Fruit fly (Drosophila melanogaster) whole organism, embryonic: ENCODE data around the gene ssp5.

Experiments used
- Adf1 ChIP-seq: fragments of 200-800 bp; sonication (Bioruptor generic); IDR thresholded peaks from 2 replicates; pipeline ENCODE4 v1.3.6; 2022; ENCODE audit warnings: missing biosample characterization, missing genetic modification characterization
- Blimp-1 ChIP-seq: fragments of 200-800 bp; sonication (Bioruptor generic); optimal IDR thresholded peaks from 3 replicates; lab custom pipeline; 2018; ENCODE audit warnings: missing biosample characterization, missing genetic modification characterization, mild to moderate bottlenecking, moderate library complexity, missing genetic modification reagents
- CG1024 ChIP-seq: fragments of 200-800 bp; sonication (Bioruptor generic); IDR thresholded peaks from 2 replicates; pipeline ENCODE4 v1.3.6; 2022; ENCODE audit warnings: missing biosample characterization, missing genetic modification characterization
- CG10267 ChIP-seq: fragments of 200-800 bp; sonication (Bioruptor generic); optimal IDR thresholded peaks from 2 replicates; lab custom pipeline; 2018; ENCODE audit warnings: missing biosample characterization, mild to moderate bottlenecking, missing genetic modification characterization, moderate library complexity
- CG10274 ChIP-seq: fragments of 200-800 bp; sonication (Bioruptor generic); optimal IDR thresholded peaks from 3 replicates; lab custom pipeline; 2017; ENCODE audit warnings: missing biosample characterization, mild to moderate bottlenecking, missing genetic modification characterization
- CG10321 ChIP-seq: fragments of 200-800 bp; sonication (Bioruptor generic); IDR thresholded peaks from 2 replicates; pipeline ENCODE4 v1.3.6; 2022; ENCODE audit warnings: missing biosample characterization, missing genetic modification characterization
- CG11085 ChIP-seq: fragments of 200-800 bp; sonication (Bioruptor generic); IDR thresholded peaks from 2 replicates; pipeline ENCODE4 v1.3.6; 2022; ENCODE audit warnings: missing biosample characterization, missing genetic modification characterization
- CG11398 ChIP-seq: fragments of 200-800 bp; sonication (Bioruptor generic); optimal IDR thresholded peaks from 2 replicates; lab custom pipeline; 2016; ENCODE audit warnings: missing biosample characterization, missing genetic modification characterization
- CG12071 ChIP-seq: fragments of 200-800 bp; sonication (Bioruptor generic); optimal IDR thresholded peaks from 3 replicates; lab custom pipeline; 2018; ENCODE audit warnings: missing biosample characterization, mild to moderate bottlenecking, missing genetic modification characterization
- CG12155 ChIP-seq: fragments of 200-800 bp; sonication (Bioruptor generic); optimal IDR thresholded peaks from 3 replicates; lab custom pipeline; 2016; ENCODE audit warnings: missing biosample characterization, missing genetic modification characterization
- CG14050 ChIP-seq: fragments of 200-800 bp; sonication (Bioruptor generic); IDR thresholded peaks from 3 replicates; pipeline ENCODE4 v1.3.6; 2022; ENCODE audit warnings: missing biosample characterization, missing genetic modification characterization
- CG15514 ChIP-seq: fragments of 200-800 bp; sonication (Bioruptor generic); optimal IDR thresholded peaks from 3 replicates; lab custom pipeline; 2017; ENCODE audit warnings: missing biosample characterization, missing genetic modification characterization, mild to moderate bottlenecking, moderate library complexity, missing genetic modification reagents
- CG1603 ChIP-seq: fragments of 200-800 bp; sonication (Bioruptor generic); optimal IDR thresholded peaks from 2 replicates; lab custom pipeline; 2019; ENCODE audit warnings: missing biosample characterization, mild to moderate bottlenecking, missing genetic modification characterization, moderate library complexity
- CG1647 ChIP-seq: fragments of 200-800 bp; sonication (Bioruptor generic); optimal IDR thresholded peaks from 3 replicates; lab custom pipeline; 2016; ENCODE audit warnings: missing biosample characterization, missing genetic modification characterization
- CG18262 ChIP-seq: fragments of 200-800 bp; optimal IDR thresholded peaks from 3 replicates; lab custom pipeline; 2019; ENCODE audit warnings: missing biosample characterization, mild to moderate bottlenecking, missing genetic modification characterization, moderate library complexity
- CG31441 ChIP-seq: fragments of 200-800 bp; sonication (Bioruptor generic); IDR thresholded peaks from 2 replicates; pipeline ENCODE4 v1.3.6; 2022; ENCODE audit warnings: missing biosample characterization, missing genetic modification characterization
- CG4328 ChIP-seq: fragments of 200-800 bp; sonication (Bioruptor generic); optimal IDR thresholded peaks from 3 replicates; lab custom pipeline; 2017; ENCODE audit warnings: missing biosample characterization, missing genetic modification reagents, missing genetic modification characterization
- CG6683 ChIP-seq: fragments of 200-800 bp; sonication (Bioruptor generic); optimal IDR thresholded peaks from 2 replicates; lab custom pipeline; 2017; ENCODE audit warnings: missing biosample characterization, mild to moderate bottlenecking, missing genetic modification characterization, missing genetic modification reagents
- CG7556 ChIP-seq: fragments of 200-800 bp; sonication (Bioruptor generic); optimal IDR thresholded peaks from 2 replicates; lab custom pipeline; 2017; ENCODE audit warnings: missing biosample characterization, mild to moderate bottlenecking, missing genetic modification characterization
- CG8924 ChIP-seq: fragments of 200-800 bp; optimal IDR thresholded peaks from 3 replicates; lab custom pipeline; 2019; ENCODE audit warnings: missing biosample characterization, mild to moderate bottlenecking, missing genetic modification characterization, moderate library complexity
- CG9797 ChIP-seq: fragments of 200-800 bp; sonication (Bioruptor generic); optimal IDR thresholded peaks from 3 replicates; lab custom pipeline; 2018; ENCODE audit warnings: missing biosample characterization, mild to moderate bottlenecking, missing genetic modification characterization
- Deaf1 ChIP-seq: fragments of 200-800 bp; optimal IDR thresholded peaks from 3 replicates; lab custom pipeline; 2019; ENCODE audit warnings: missing biosample characterization, mild to moderate bottlenecking, missing genetic modification characterization, moderate library complexity
- Dip3 ChIP-seq: fragments of 200-800 bp; sonication (Bioruptor generic); optimal IDR thresholded peaks from 3 replicates; lab custom pipeline; 2016; ENCODE audit warnings: missing biosample characterization, missing genetic modification characterization
- Dp ChIP-seq: fragments of 200-800 bp; sonication (Bioruptor generic); optimal IDR thresholded peaks from 2 replicates; lab custom pipeline; 2018; ENCODE audit warnings: missing biosample characterization, mild to moderate bottlenecking, missing genetic modification characterization, moderate library complexity
- GATAe ChIP-seq: fragments of 200-800 bp; sonication (Bioruptor generic); conservative IDR thresholded peaks from 2 replicates; pipeline ENCODE4 v1.3.6; 2022; ENCODE audit warnings: missing biosample characterization, missing genetic modification characterization
- Kr ChIP-seq: fragments of 200-800 bp; sonication (Bioruptor generic); optimal IDR thresholded peaks from 2 replicates; lab custom pipeline; 2017; ENCODE audit warnings: missing biosample characterization, mild to moderate bottlenecking, missing genetic modification characterization
- Lhr ChIP-seq: fragments of 200-800 bp; sonication (Bioruptor generic); optimal IDR thresholded peaks from 3 replicates; lab custom pipeline; 2017; ENCODE audit warnings: mild to moderate bottlenecking, missing biosample characterization, missing genetic modification reagents, missing genetic modification characterization
- MESR4 ChIP-seq: fragments of 200-800 bp; sonication (Bioruptor generic); optimal IDR thresholded peaks from 2 replicates; lab custom pipeline; 2018; ENCODE audit warnings: missing biosample characterization, mild to moderate bottlenecking, missing genetic modification characterization, moderate library complexity
- NC2α ChIP-seq: fragments of 200-800 bp; sonication (Bioruptor generic); optimal IDR thresholded peaks from 2 replicates; lab custom pipeline; 2016; ENCODE audit warnings: missing biosample characterization, missing genetic modification characterization
- NFAT ChIP-seq: fragments of 200-800 bp; sonication (Bioruptor generic); IDR thresholded peaks from 2 replicates; pipeline ENCODE4 v1.3.6; 2022; ENCODE audit warnings: missing biosample characterization, missing genetic modification characterization
- NK7.1 ChIP-seq: fragments of 200-800 bp; sonication (Bioruptor generic); optimal IDR thresholded peaks from 3 replicates; lab custom pipeline; 2016; ENCODE audit warnings: missing biosample characterization, missing genetic modification characterization
- Nf-YC ChIP-seq: fragments of 200-800 bp; optimal IDR thresholded peaks from 3 replicates; lab custom pipeline; 2019; ENCODE audit warnings: missing biosample characterization, mild to moderate bottlenecking, missing genetic modification characterization, moderate library complexity
- Optix ChIP-seq: fragments of 200-800 bp; sonication (Bioruptor generic); IDR thresholded peaks from 3 replicates; pipeline ENCODE4 v1.3.6; 2022; ENCODE audit warnings: missing biosample characterization, missing genetic modification characterization
- PHDP ChIP-seq: fragments of 200-800 bp; sonication (Bioruptor generic); optimal IDR thresholded peaks from 3 replicates; lab custom pipeline; 2018; ENCODE audit warnings: missing biosample characterization, mild to moderate bottlenecking, missing genetic modification characterization, moderate library complexity
- Pdp1 ChIP-seq, 2 experiments: fragments of 200-800 bp; sonication (Bioruptor generic); optimal IDR thresholded peaks; 3 replicates each; lab custom pipeline; 2016; ENCODE audit warnings: missing biosample characterization in 2 of 2, missing genetic modification characterization in 2 of 2, mild to moderate bottlenecking in 1 of 2, moderate library complexity in 1 of 2
- Ravus ChIP-seq: fragments of 200-800 bp; sonication (Bioruptor generic); IDR thresholded peaks from 2 replicates; pipeline ENCODE4 v1.3.6; 2022; ENCODE audit warnings: missing biosample characterization, missing genetic modification characterization
- Xrp1 ChIP-seq: fragments of 200-800 bp; sonication (Bioruptor generic); IDR thresholded peaks from 2 replicates; pipeline ENCODE4 v1.3.6; 2022; ENCODE audit warnings: missing biosample characterization, missing genetic modification characterization
- YL-1 ChIP-seq: fragments of 200-800 bp; sonication (Bioruptor generic); optimal IDR thresholded peaks from 3 replicates; lab custom pipeline; 2017; ENCODE audit warnings: missing biosample characterization, mild to moderate bottlenecking, missing genetic modification characterization
- abd-A ChIP-seq: fragments of 200-800 bp; sonication (Bioruptor generic); optimal IDR thresholded peaks from 3 replicates; lab custom pipeline; 2019; ENCODE audit warnings: missing biosample characterization, mild to moderate bottlenecking, missing genetic modification characterization, moderate library complexity
- chm ChIP-seq: fragments of 200-800 bp; sonication (Bioruptor generic); IDR thresholded peaks from 2 replicates; pipeline ENCODE4 v1.3.6; 2022; ENCODE audit warnings: missing biosample characterization, missing genetic modification characterization
- esg ChIP-seq: fragments of 200-800 bp; sonication (Bioruptor generic); conservative IDR thresholded peaks from 2 replicates; pipeline ENCODE4 v1.3.6; 2022; ENCODE audit warnings: missing biosample characterization, missing genetic modification characterization
- gsb-n ChIP-seq: fragments of 200-800 bp; sonication (Bioruptor generic); optimal IDR thresholded peaks from 3 replicates; lab custom pipeline; 2018; ENCODE audit warnings: missing biosample characterization, mild to moderate bottlenecking, missing genetic modification characterization
- gt ChIP-seq: fragments of 200-800 bp; sonication (Bioruptor generic); IDR thresholded peaks from 2 replicates; pipeline ENCODE4 v1.3.6; 2022; ENCODE audit warnings: missing biosample characterization, missing genetic modification characterization
- h ChIP-seq: fragments of >200 bp; optimal IDR thresholded peaks from 2 replicates; lab custom pipeline; 2017
- lbe ChIP-seq: fragments of 200-800 bp; sonication (Bioruptor generic); optimal IDR thresholded peaks from 2 replicates; lab custom pipeline; 2016; ENCODE audit warnings: missing biosample characterization, mild to moderate bottlenecking, missing genetic modification characterization
- org-1 ChIP-seq: fragments of 200-800 bp; sonication (Bioruptor generic); optimal IDR thresholded peaks from 2 replicates; lab custom pipeline; 2017; ENCODE audit warnings: missing biosample characterization, missing genetic modification characterization
- stwl ChIP-seq: fragments of 200-800 bp; sonication (Bioruptor generic); optimal IDR thresholded peaks from 3 replicates; lab custom pipeline; 2018; ENCODE audit warnings: missing biosample characterization, mild to moderate bottlenecking, missing genetic modification characterization, moderate library complexity
- tap ChIP-seq: fragments of 200-800 bp; optimal IDR thresholded peaks from 3 replicates; lab custom pipeline; 2019; ENCODE audit warnings: missing biosample characterization, mild to moderate bottlenecking, missing genetic modification characterization, moderate library complexity
- tin ChIP-seq: fragments of 200-800 bp; sonication (Bioruptor generic); optimal IDR thresholded peaks from 3 replicates; lab custom pipeline; 2016; ENCODE audit warnings: missing biosample characterization, missing genetic modification characterization
- usp ChIP-seq: fragments of >200 bp; optimal IDR thresholded peaks from 2 replicates; lab custom pipeline; 2017; ENCODE audit warnings: missing biosample characterization, missing genetic modification characterization
- z ChIP-seq: fragments of 200-800 bp; sonication (Bioruptor generic); IDR thresholded peaks from 3 replicates; pipeline ENCODE4 v1.3.6; 2022; ENCODE audit warnings: missing biosample characterization, missing genetic modification characterization
- zfh1 ChIP-seq: fragments of 200-800 bp; sonication (Bioruptor generic); IDR thresholded peaks from 3 replicates; pipeline ENCODE4 v1.3.6; 2022; ENCODE audit warnings: missing biosample characterization, missing genetic modification characterization

ssp5 gene

DNA sequence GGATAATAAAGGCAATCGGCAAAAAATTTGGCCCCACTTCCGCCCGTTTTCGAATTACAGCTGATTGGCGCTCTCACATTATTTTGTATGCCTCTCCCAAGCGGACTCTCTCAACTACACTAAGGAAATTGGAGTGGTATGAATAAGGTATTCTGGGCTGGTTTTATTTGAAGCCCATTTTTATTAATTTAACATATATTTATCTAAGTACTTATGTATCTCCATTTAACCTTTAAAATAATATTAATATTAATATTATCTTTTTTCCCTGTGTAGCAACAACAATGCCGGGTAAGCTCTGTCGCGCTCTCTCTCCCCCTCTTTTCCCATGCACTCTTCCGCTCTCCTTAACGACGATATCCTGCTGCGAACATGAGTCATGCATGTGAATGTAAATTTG lies 46.0 kb downstream of the ssp5 start (continued):
- no peak for TF ChIP-seq CG18262 (tag; lab: Kevin White, UChicago)
- no peak for TF ChIP-seq lbe (GFP tag; lab: Kevin White, UChicago)
- no peak for TF ChIP-seq CG1603 (tag; lab: Kevin White, UChicago)
- TF ChIP-seq Ravus (GFP tag; lab: Robert Waterston, UW) = peak; percentile 40; the same call in 1 of the 2 replicates
- TF ChIP-seq CG10267 (tag; lab: Kevin White, UChicago) = no peak
- TF ChIP-seq CG1024 (GFP tag; lab: Robert Waterston, UW) = peak; percentile 68
- TF ChIP-seq h (lab: Kevin White, UChicago) = no peak
- TF ChIP-seq org-1 (GFP tag; lab: Kevin White, UChicago) = peak; percentile 51
- TF ChIP-seq zfh1 (GFP tag; lab: Robert Waterston, UW) = peak; percentile 72
- no peak for TF ChIP-seq NK7.1
- TF ChIP-seq gsb-n (tag; lab: Kevin White, UChicago) = peak; percentile 63
- TF ChIP-seq Dip3 = no peak
- TF ChIP-seq CG8924 (tag; lab: Kevin White, UChicago) = no peak
- TF ChIP-seq CG10321 = 0 out of 2 replicates have a peak, but pooled peaks have one; percentile 20
- peak; percentile 37 for TF ChIP-seq CG10274
- TF ChIP-seq Pdp1 (GFP tag; optimal IDR thresholded peaks at IDR 0.05; lab: Kevin White, UChicago) = no peak
- no peak for TF ChIP-seq Xrp1
- no peak for TF ChIP-seq GATAe (GFP tag; lab: Robert Waterston, UW)
- no peak for TF ChIP-seq CG12071
- TF ChIP-seq CG4328 (GFP tag; lab: Kevin White, UChicago) = peak; percentile 45
- no peak for TF ChIP-seq Dp
- TF ChIP-seq CG14050 (GFP tag; lab: Robert Waterston, UW) = peak; percentile 74
- no peak for TF ChIP-seq Kr
- TF ChIP-seq CG1647 (GFP tag; lab: Kevin White, UChicago) = no peak
- TF ChIP-seq CG12155 (GFP tag; lab: Kevin White, UChicago) = peak; percentile 40
- peak; percentile 72 for TF ChIP-seq tap (tag; lab: Kevin White, UChicago)
- TF ChIP-seq usp (GFP tag; lab: Kevin White, UChicago) = no peak
- no peak for TF ChIP-seq CG6683 (GFP tag; lab: Kevin White, UChicago)
- peak; percentile 45; the same call in 1 of the 2 replicates for TF ChIP-seq gt (GFP tag; lab: Robert Waterston, UW)
- peak; percentile 74 for TF ChIP-seq esg (GFP tag; lab: Robert Waterston, UW)
- TF ChIP-seq NFAT (GFP tag; lab: Robert Waterston, UW) = peak; percentile 74; the same call in 1 of the 2 replicates
- TF ChIP-seq Nf-YC (tag; lab: Kevin White, UChicago) = no peak
- 0 out of 3 replicates have a peak, but pooled peaks have one; percentile 19 for TF ChIP-seq z (GFP tag; lab: Robert Waterston, UW)
- TF ChIP-seq CG7556 (GFP tag; lab: Kevin White, UChicago) = no peak
- peak; percentile 79 for TF ChIP-seq CG31441 (GFP tag; lab: Robert Waterston, UW)
- peak; percentile 52 for TF ChIP-seq Adf1 (GFP tag; lab: Robert Waterston, UW)
- TF ChIP-seq CG9797 = no peak
- no peak for TF ChIP-seq CG11398 (GFP tag; lab: Kevin White, UChicago)
- no peak for TF ChIP-seq Deaf1 (tag; lab: Kevin White, UChicago)
- TF ChIP-seq PHDP (tag; lab: Kevin White, UChicago) = no peak
- peak; percentile 36; the same call in 1 of the 2 replicates for TF ChIP-seq chm
- TF ChIP-seq Blimp-1 (GFP tag; lab: Kevin White, UChicago) = peak; percentile 72
- TF ChIP-seq MESR4 = no peak
- TF ChIP-seq NC2α (GFP tag; lab: Kevin White, UChicago) = no peak
- TF ChIP-seq YL-1 (GFP tag; lab: Kevin White, UChicago) = no peak
- peak; percentile 77 for TF ChIP-seq CG15514 (GFP tag; lab: Kevin White, UChicago)
- no peak for TF ChIP-seq abd-A
- TF ChIP-seq stwl (tag; lab: Kevin White, UChicago) = no peak
- TF ChIP-seq Optix (GFP tag; lab: Robert Waterston, UW) = 0 out of 3 replicates have a peak, but pooled peaks have one; percentile 23
- no peak for TF ChIP-seq Lhr (GFP tag; lab: Kevin White, UChicago)
- TF ChIP-seq tin (GFP tag; lab: Kevin White, UChicago) = peak; percentile 53
- peak; percentile 81 for TF ChIP-seq CG11085 (GFP tag; lab: Robert Waterston, UW)
